Fruit fly (Drosophila melanogaster) whole organism, pupa: ENCODE measurements around the gene CG11694.
A peak's percentile ranks its signal among the peaks of the same experiment; 100 is the strongest.

ENCODE experiments used
- CG13204 ChIP-seq: fragments of 200-800 bp; sonication (Bioruptor generic); optimal IDR thresholded peaks from 2 replicates; lab custom pipeline; 2018; ENCODE audit warnings: missing biosample characterization, mild to moderate bottlenecking, missing genetic modification characterization, moderate library complexity
- CG14655 ChIP-seq: fragments of 200-800 bp; sonication (Bioruptor generic); optimal IDR thresholded peaks from 3 replicates; lab custom pipeline; 2017; ENCODE audit warnings: mild to moderate bottlenecking, missing biosample characterization, missing genetic modification reagents, missing genetic modification characterization
- CG15710 ChIP-seq: fragments of 200-800 bp; sonication (Bioruptor generic); optimal IDR thresholded peaks from 2 replicates; lab custom pipeline; 2018; ENCODE audit warnings: missing biosample characterization, mild to moderate bottlenecking, missing genetic modification characterization, moderate library complexity
- CG17806 ChIP-seq: fragments of 200-800 bp; sonication (Bioruptor generic); optimal IDR thresholded peaks from 2 replicates; lab custom pipeline; 2018; ENCODE audit warnings: missing biosample characterization, mild to moderate bottlenecking, missing genetic modification characterization, moderate library complexity
- CG34367 ChIP-seq: fragments of 200-800 bp; sonication (Bioruptor generic); optimal IDR thresholded peaks from 2 replicates; lab custom pipeline; 2018; ENCODE audit warnings: missing biosample characterization, mild to moderate bottlenecking, missing genetic modification characterization
- D1 ChIP-seq: fragments of 200-800 bp; sonication (Bioruptor generic); optimal IDR thresholded peaks from 2 replicates; lab custom pipeline; 2018; ENCODE audit warnings: missing biosample characterization, mild to moderate bottlenecking, missing genetic modification characterization, moderate library complexity
- EcR ChIP-seq: fragments of 200-800 bp; sonication (Bioruptor generic); optimal IDR thresholded peaks from 3 replicates; lab custom pipeline; 2019; ENCODE audit warnings: missing biosample characterization, missing genetic modification characterization, mild to moderate bottlenecking, moderate library complexity, missing genetic modification reagents
- Pif1B ChIP-seq: fragments of 200-800 bp; sonication (Bioruptor generic); optimal IDR thresholded peaks from 3 replicates; lab custom pipeline; 2016; ENCODE audit warnings: missing biosample characterization, missing genetic modification characterization
- gl ChIP-seq: fragments of 200-800 bp; sonication (Bioruptor generic); optimal IDR thresholded peaks from 2 replicates; lab custom pipeline; 2018; ENCODE audit warnings: missing biosample characterization, mild to moderate bottlenecking, missing genetic modification characterization
- rn ChIP-seq: fragments of 200-800 bp; sonication (Bioruptor generic); IDR thresholded peaks from 2 replicates; pipeline ENCODE4 v1.3.6; 2022; ENCODE audit warnings: missing biosample characterization, missing genetic modification characterization

- TF ChIP-seq Pif1B (GFP tag; lab: Kevin White, UChicago) (no peak), CG13204 (peak; percentile 18), EcR (GFP tag; lab: Kevin White, UChicago) (no peak), CG34367 (tag; lab: Kevin White, UChicago) (no peak), D1 (tag; lab: Kevin White, UChicago) (no peak), rn (GFP tag; lab: Robert Waterston, UW) (no peak), CG17806 (no peak), gl (tag; lab: Kevin White, UChicago) (no peak), CG15710 (tag; lab: Kevin White, UChicago) (no peak), CG14655 (no peak)
Measured at dm6 chr3R:8277494-8278293, 34.2 kb downstream of the CG11694 start, which contains the start of gene ato.
